Fruit fly (Drosophila melanogaster) whole organism, pupa: ENCODE results near the gene CG5342.

Source experiments
- CG10348 ChIP-seq: fragments of 200-800 bp; sonication (Bioruptor generic); IDR thresholded peaks from 2 replicates; pipeline ENCODE4 v1.3.6; 2022; ENCODE audit warnings: missing biosample characterization, missing genetic modification characterization
- CG12605 ChIP-seq: fragments of 200-800 bp; sonication (Bioruptor generic); IDR thresholded peaks from 2 replicates; pipeline ENCODE4 v1.3.6; 2022; ENCODE audit warnings: missing biosample characterization, missing genetic modification characterization
- CG13204 ChIP-seq: fragments of 200-800 bp; sonication (Bioruptor generic); optimal IDR thresholded peaks from 2 replicates; lab custom pipeline; 2018; ENCODE audit warnings: missing biosample characterization, mild to moderate bottlenecking, missing genetic modification characterization, moderate library complexity
- CG14655 ChIP-seq: fragments of 200-800 bp; sonication (Bioruptor generic); optimal IDR thresholded peaks from 3 replicates; lab custom pipeline; 2017; ENCODE audit warnings: mild to moderate bottlenecking, missing biosample characterization, missing genetic modification reagents, missing genetic modification characterization
- CG32121 ChIP-seq: fragments of 200-800 bp; sonication (Bioruptor generic); IDR thresholded peaks from 2 replicates; pipeline ENCODE4 v1.3.6; 2022; ENCODE audit warnings: missing biosample characterization, missing genetic modification characterization
- CG34367 ChIP-seq: fragments of 200-800 bp; sonication (Bioruptor generic); optimal IDR thresholded peaks from 2 replicates; lab custom pipeline; 2018; ENCODE audit warnings: missing biosample characterization, mild to moderate bottlenecking, missing genetic modification characterization
- CG8159 ChIP-seq: fragments of 200-800 bp; sonication (Bioruptor generic); optimal IDR thresholded peaks from 3 replicates; lab custom pipeline; 2018; ENCODE audit warnings: missing biosample characterization, mild to moderate bottlenecking, missing genetic modification characterization, moderate library complexity
- EcR ChIP-seq: fragments of 200-800 bp; sonication (Bioruptor generic); optimal IDR thresholded peaks from 3 replicates; lab custom pipeline; 2019; ENCODE audit warnings: missing biosample characterization, missing genetic modification characterization, mild to moderate bottlenecking, moderate library complexity, missing genetic modification reagents
- Pif1A ChIP-seq: fragments of 200-800 bp; sonication (Bioruptor generic); optimal IDR thresholded peaks from 3 replicates; lab custom pipeline; 2016; ENCODE audit warnings: missing biosample characterization, missing genetic modification characterization
- Pif1B ChIP-seq: fragments of 200-800 bp; sonication (Bioruptor generic); optimal IDR thresholded peaks from 3 replicates; lab custom pipeline; 2016; ENCODE audit warnings: missing biosample characterization, missing genetic modification characterization
- fd96Ca ChIP-seq: fragments of 200-800 bp; sonication (Bioruptor generic); IDR thresholded peaks from 3 replicates; pipeline ENCODE4 v1.3.6; 2022; ENCODE audit warnings: missing biosample characterization, missing genetic modification characterization
- gl ChIP-seq: fragments of 200-800 bp; sonication (Bioruptor generic); optimal IDR thresholded peaks from 2 replicates; lab custom pipeline; 2018; ENCODE audit warnings: missing biosample characterization, mild to moderate bottlenecking, missing genetic modification characterization
- rn ChIP-seq: fragments of 200-800 bp; sonication (Bioruptor generic); IDR thresholded peaks from 2 replicates; pipeline ENCODE4 v1.3.6; 2022; ENCODE audit warnings: missing biosample characterization, missing genetic modification characterization

- TF ChIP-seq CG12605: no peak
- TF ChIP-seq CG34367 (tag; lab: Kevin White, UChicago): no peak
- peak; percentile 32 for TF ChIP-seq EcR (GFP tag; lab: Kevin White, UChicago)
- no peak for TF ChIP-seq CG10348 (GFP tag; lab: Robert Waterston, UW)
- TF ChIP-seq fd96Ca (GFP tag; lab: Robert Waterston, UW): no peak
- TF ChIP-seq CG13204 (GFP tag; lab: Kevin White, UChicago): no peak
- no peak for TF ChIP-seq CG8159 (tag; lab: Kevin White, UChicago)
- no peak for TF ChIP-seq gl
- TF ChIP-seq rn (GFP tag; lab: Robert Waterston, UW): no peak
- no peak for TF ChIP-seq Pif1B
- no peak for TF ChIP-seq Pif1A (GFP tag; lab: Kevin White, UChicago)
- TF ChIP-seq CG32121 (GFP tag; lab: Robert Waterston, UW): no peak
- TF ChIP-seq CG14655: no peak
These were observed 11.2 kb downstream of the CG5342 start, which contains the start of gene CG6791 for dm6 chr3R:11589764-11590358.
